Worm (Caenorhabditis elegans): ENCODE results near the gene K02E10.4.

DNA sequence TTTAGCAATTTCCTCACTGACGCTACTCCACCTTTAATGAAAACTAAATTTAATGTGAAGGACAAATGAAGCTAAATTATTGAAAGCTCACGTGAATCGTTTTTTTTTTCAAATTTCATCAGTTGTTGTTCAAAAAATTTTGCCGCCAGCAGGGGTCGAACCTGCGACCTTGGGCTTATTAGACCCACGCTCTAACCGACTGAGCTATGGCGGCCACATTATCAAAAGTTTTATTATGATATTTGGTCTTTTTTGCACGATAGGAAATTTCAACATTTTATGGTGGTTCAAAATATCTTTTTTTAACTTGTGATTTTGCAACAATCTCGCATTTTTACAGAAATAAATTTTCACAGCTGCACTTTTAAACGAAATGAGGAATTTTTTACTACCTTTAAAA, 43.0 kb downstream of the K02E10.4 start:
- TF ChIP-seq nhr-28 (tag; optimal IDR thresholded peaks at IDR 0.05), result no peak
- TF ChIP-seq skn-1 (tag; optimal IDR thresholded peaks at IDR 0.05), result no peak
- TF ChIP-seq ceh-88 (GFP tag; IDR thresholded peaks at IDR 0.05), result no peak
- no peak for TF ChIP-seq blmp-1 (tag; optimal IDR thresholded peaks at IDR 0.05)

All from whole organism, L1 larva.